Worm (Caenorhabditis elegans) whole organism, L1 larva: ENCODE results near the gene M162.15.
A peak's percentile ranks its signal among the peaks of the same experiment; 100 is the strongest.

Source experiments
- C34B4.2 ChIP-seq: sonication (generic microtip); optimal IDR thresholded peaks from 2 replicates; lab custom pipeline; 2017; ENCODE audit warnings: mild to moderate bottlenecking, missing genetic modification characterization, missing compliant biosample characterization
- Y116A8C.19 ChIP-seq: sonication (generic microtip); optimal IDR thresholded peaks from 2 replicates; lab custom pipeline; 2016; ENCODE audit warnings: missing compliant biosample characterization, missing genetic modification characterization, borderline replicate concordance
- aha-1 ChIP-seq: fragments of 150-350 bp; optimal IDR thresholded peaks from 2 replicates; lab custom pipeline; 2014; ENCODE audit warnings: missing biosample characterization, missing genetic modification characterization
- ceh-8 ChIP-seq: fragments of 200-800 bp; sonication (Bioruptor generic); optimal IDR thresholded peaks from 2 replicates; lab custom pipeline; 2018; ENCODE audit warnings: mild to moderate bottlenecking, missing genetic modification characterization, moderate library complexity, missing compliant biosample characterization
- ceh-82 ChIP-seq, 3 experiments: fragments of 150-350 bp in 1 of 3; sonication (generic microtip) in 2 of 3; optimal IDR thresholded peaks; 2 replicates each; lab custom pipeline; 2014 to 2017; ENCODE audit warnings: missing biosample characterization in 3 of 3, missing genetic modification characterization in 3 of 3
- ceh-88 ChIP-seq: fragments of 200-800 bp; sonication (Bioruptor generic); IDR thresholded peaks from 2 replicates; pipeline ENCODE4 v1.3.6; 2022; ENCODE audit warnings: missing genetic modification characterization, missing compliant biosample characterization
- ceh-90 ChIP-seq: sonication (generic microtip); optimal IDR thresholded peaks from 2 replicates; lab custom pipeline; 2016; ENCODE audit warnings: missing genetic modification characterization, missing compliant biosample characterization
- dsc-1 ChIP-seq: sonication (generic microtip); optimal IDR thresholded peaks from 2 replicates; lab custom pipeline; 2016; ENCODE audit warnings: mild to moderate bottlenecking, missing genetic modification characterization, missing compliant biosample characterization
- efl-1 ChIP-seq, 4 experiments: fragments of 150-350 bp; optimal IDR thresholded peaks in 3 of 4; peaks in 1 of 4; 1 replicate in 1 of 4; 2 replicates in 3 of 4; lab custom pipeline; 2014; ENCODE audit warnings: missing biosample characterization in 2 of 4, missing genetic modification characterization in 2 of 4, missing genetic modification reagents in 2 of 4
- egl-13 ChIP-seq: sonication (generic microtip); optimal IDR thresholded peaks from 2 replicates; lab custom pipeline; 2016; ENCODE audit warnings: missing genotype, missing genetic modification reagents, missing genetic modification characterization, missing compliant biosample characterization
- elt-2 ChIP-seq: sonication (generic microtip); optimal IDR thresholded peaks from 2 replicates; lab custom pipeline; 2016; ENCODE audit warnings: missing genetic modification characterization, mild to moderate bottlenecking, inconsistent platforms, missing compliant biosample characterization, missing genetic modification reagents
- fkh-8 ChIP-seq: sonication (generic microtip); optimal IDR thresholded peaks from 2 replicates; lab custom pipeline; 2016; ENCODE audit warnings: mild to moderate bottlenecking, missing genetic modification characterization, missing compliant biosample characterization
- grh-1 ChIP-seq: fragments of 200-800 bp; sonication (Bioruptor generic); IDR thresholded peaks from 2 replicates; pipeline ENCODE4 v1.3.6; 2022; ENCODE audit warnings: missing genetic modification reagents, missing genetic modification characterization, missing compliant biosample characterization
- hlh-4 ChIP-seq: sonication (generic microtip); optimal IDR thresholded peaks from 2 replicates; lab custom pipeline; 2016; ENCODE audit warnings: mild to moderate bottlenecking, missing genetic modification characterization, missing compliant biosample characterization
- isw-1 ChIP-seq: fragments of 200-800 bp; sonication (Bioruptor generic); IDR thresholded peaks from 2 replicates; pipeline ENCODE4 v1.3.6; 2022; ENCODE audit warnings: missing genetic modification characterization, missing compliant biosample characterization
- lin-13 ChIP-seq: fragments of 150-350 bp; optimal IDR thresholded peaks from 2 replicates; lab custom pipeline; 2014; ENCODE audit warnings: missing biosample characterization, missing genetic modification reagents, missing genetic modification characterization
- lin-35 ChIP-seq, 2 experiments: fragments of 150-350 bp; optimal IDR thresholded peaks; 2 replicates each; lab custom pipeline; 2014; ENCODE audit warnings: missing biosample characterization in 2 of 2, missing genetic modification characterization in 2 of 2, missing genetic modification reagents in 2 of 2
- mab-9 ChIP-seq: fragments of 200-800 bp; sonication (Bioruptor generic); IDR thresholded peaks from 2 replicates; pipeline ENCODE4 v1.3.6; 2022; ENCODE audit warnings: missing genetic modification reagents, missing genetic modification characterization, missing compliant biosample characterization
- mdl-1 ChIP-seq, 2 experiments: fragments of 150-350 bp; optimal IDR thresholded peaks; 2 replicates each; lab custom pipeline; 2014 to 2017; ENCODE audit warnings: missing biosample characterization in 2 of 2, missing genetic modification characterization in 2 of 2, inconsistent platforms in 1 of 2
- nhr-11 ChIP-seq: fragments of 150-350 bp; optimal IDR thresholded peaks from 2 replicates; lab custom pipeline; 2014; ENCODE audit warnings: missing biosample characterization, missing genetic modification characterization
- nhr-12 ChIP-seq: sonication (generic microtip); optimal IDR thresholded peaks from 2 replicates; lab custom pipeline; 2017; ENCODE audit warnings: missing biosample characterization, missing genetic modification characterization
- nhr-237 ChIP-seq: fragments of 150-350 bp; optimal IDR thresholded peaks from 2 replicates; lab custom pipeline; 2014; ENCODE audit warnings: missing biosample characterization, missing genetic modification characterization
- nhr-47 ChIP-seq: sonication (generic microtip); optimal IDR thresholded peaks from 2 replicates; lab custom pipeline; 2016; ENCODE audit warnings: mild to moderate bottlenecking, missing genetic modification characterization, moderate library complexity, missing compliant biosample characterization
- nhr-71 ChIP-seq: sonication (generic microtip); optimal IDR thresholded peaks from 2 replicates; lab custom pipeline; 2016; ENCODE audit warnings: mild to moderate bottlenecking, missing genetic modification characterization, moderate library complexity, missing compliant biosample characterization
- nhr-76 ChIP-seq: sonication (generic microtip); optimal IDR thresholded peaks from 2 replicates; lab custom pipeline; 2017; ENCODE audit warnings: missing biosample characterization, missing genetic modification characterization
- nhr-77 ChIP-seq: fragments of 150-350 bp; optimal IDR thresholded peaks from 2 replicates; lab custom pipeline; 2014; ENCODE audit warnings: missing biosample characterization, missing genetic modification characterization
- nhr-84 ChIP-seq: sonication (generic microtip); optimal IDR thresholded peaks from 2 replicates; lab custom pipeline; 2017; ENCODE audit warnings: missing biosample characterization, missing genetic modification characterization
- nhr-85 ChIP-seq: sonication (generic microtip); peaks from one replicate; lab custom pipeline; 2016; ENCODE audit warnings: missing genetic modification characterization, inconsistent platforms, missing compliant biosample characterization
- pax-3 ChIP-seq: fragments of 200-800 bp; sonication (Bioruptor generic); optimal IDR thresholded peaks from 2 replicates; lab custom pipeline; 2018; ENCODE audit warnings: mild to moderate bottlenecking, missing genetic modification characterization, moderate library complexity, missing compliant biosample characterization
- snu-23 ChIP-seq: sonication (generic microtip); optimal IDR thresholded peaks from 2 replicates; lab custom pipeline; 2016; ENCODE audit warnings: missing genetic modification characterization, missing compliant biosample characterization
- sox-4 ChIP-seq: sonication (generic microtip); optimal IDR thresholded peaks from 2 replicates; lab custom pipeline; 2016; ENCODE audit warnings: missing genetic modification characterization, missing compliant biosample characterization
- unc-130 ChIP-seq: fragments of 150-350 bp; optimal IDR thresholded peaks from 2 replicates; lab custom pipeline; 2017; ENCODE audit warnings: missing biosample characterization, missing genetic modification characterization, inconsistent platforms

M162.15 gene

ce11 chrV:19771660-19772059, at the start of gene M162.15:
Gene M162.15 (minus strand): TSS chrV:19771760.
- no peak for TF ChIP-seq nhr-85 (tag; lab: Kevin White, UChicago)
- TF ChIP-seq unc-130 (tag; lab: Kevin White, UChicago): no peak
- TF ChIP-seq ceh-88 (GFP tag; lab: Robert Waterston, UW): no peak
- TF ChIP-seq lin-35 (GFP tag; optimal IDR thresholded peaks at IDR 0.05; lab: Kevin White, UChicago): no peak
- TF ChIP-seq nhr-47 (tag; lab: Kevin White, UChicago): no peak
- TF ChIP-seq Y116A8C.19 (tag; lab: Kevin White, UChicago): no peak
- TF ChIP-seq snu-23 (GFP tag; lab: Kevin White, UChicago): no peak
- no peak for TF ChIP-seq ceh-90 (tag; lab: Kevin White, UChicago)
- no peak for TF ChIP-seq mdl-1 (tag; optimal IDR thresholded peaks at IDR 0.05; lab: Kevin White, UChicago)
- TF ChIP-seq C34B4.2 (tag; lab: Kevin White, UChicago): no peak
- no peak for TF ChIP-seq nhr-12 (tag; lab: Kevin White, UChicago)

- TF ChIP-seq efl-1 (optimal IDR thresholded peaks at IDR 0.05; lab: Kevin White, UChicago) (no peak), efl-1 (GFP tag; optimal IDR thresholded peaks at IDR 0.05 in 1 of 2; lab: Kevin White, UChicago) (no peak), egl-13 (no peak), hlh-4 (no peak), nhr-84 (tag; lab: Kevin White, UChicago) (no peak), ceh-82 (tag; optimal IDR thresholded peaks at IDR 0.05; lab: Kevin White, UChicago) (no peak), mab-9 (GFP tag; lab: Robert Waterston, UW) (no peak), dsc-1 (tag; lab: Kevin White, UChicago) (no peak)
These were observed 48.6 kb upstream of the M162.15 start for ce11 chrV:19820178-19820577.

- TF ChIP-seq ceh-8 (GFP tag; lab: Kevin White, UChicago): no peak
- no peak for TF ChIP-seq nhr-11 (tag; lab: Kevin White, UChicago)
- no peak for TF ChIP-seq Y116A8C.19 (tag; lab: Kevin White, UChicago)
- TF ChIP-seq nhr-237 (tag; lab: Kevin White, UChicago): no peak
- no peak for TF ChIP-seq nhr-76
- TF ChIP-seq grh-1 (GFP tag; lab: Robert Waterston, UW): no peak
- TF ChIP-seq nhr-12 (tag; lab: Kevin White, UChicago): no peak
- TF ChIP-seq elt-2 (tag; lab: Kevin White, UChicago): no peak
These were observed 43.3 kb upstream of the M162.15 start, which contains the start of gene daf-28 for ce11 chrV:19814833-19815232. Gene daf-28 (plus strand): TSS chrV:19815133.

- TF ChIP-seq fkh-8 (tag; lab: Kevin White, UChicago) (peak; percentile 51), dsc-1 (tag; lab: Kevin White, UChicago) (peak; percentile 40), nhr-71 (peak; percentile 8), isw-1 (GFP tag; lab: Robert Waterston, UW) (no peak), ceh-8 (GFP tag; lab: Kevin White, UChicago) (peak; percentile 71), aha-1 (tag; lab: Kevin White, UChicago) (no peak), efl-1 (optimal IDR thresholded peaks at IDR 0.05; lab: Kevin White, UChicago) (no peak), efl-1 (GFP tag; optimal IDR thresholded peaks at IDR 0.05 in 1 of 2; lab: Kevin White, UChicago) (peak in 1 of 2 experiments; percentile 37), pax-3 (tag; lab: Kevin White, UChicago) (peak; percentile 8)
These were observed 34.0 kb upstream of the M162.15 start for ce11 chrV:19805548-19805947.

- TF ChIP-seq nhr-237 (tag; lab: Kevin White, UChicago): no peak
- peak; percentile 92 for TF ChIP-seq dsc-1 (tag; lab: Kevin White, UChicago)
- TF ChIP-seq aha-1 (tag; lab: Kevin White, UChicago): no peak
- TF ChIP-seq nhr-77 (tag; lab: Kevin White, UChicago): no peak
- no peak for TF ChIP-seq lin-13
- peak; percentile 33 for TF ChIP-seq sox-4 (tag; lab: Kevin White, UChicago)
- TF ChIP-seq snu-23 (GFP tag; lab: Kevin White, UChicago): no peak
These were observed 31.2 kb upstream of the M162.15 start for ce11 chrV:19802797-19803196.
